Fruit fly (Drosophila melanogaster) S2 (cell line): ENCODE data around the gene p130CAS.

Experiments used
- CG8478 ChIP-seq: fragments of >200 bp; optimal IDR thresholded peaks from 2 replicates; lab custom pipeline; 2018
- CTCF ChIP-seq, 2 experiments: fragments of >200 bp; optimal IDR thresholded peaks; 2 replicates each; lab custom pipeline; 2018

DNA sequence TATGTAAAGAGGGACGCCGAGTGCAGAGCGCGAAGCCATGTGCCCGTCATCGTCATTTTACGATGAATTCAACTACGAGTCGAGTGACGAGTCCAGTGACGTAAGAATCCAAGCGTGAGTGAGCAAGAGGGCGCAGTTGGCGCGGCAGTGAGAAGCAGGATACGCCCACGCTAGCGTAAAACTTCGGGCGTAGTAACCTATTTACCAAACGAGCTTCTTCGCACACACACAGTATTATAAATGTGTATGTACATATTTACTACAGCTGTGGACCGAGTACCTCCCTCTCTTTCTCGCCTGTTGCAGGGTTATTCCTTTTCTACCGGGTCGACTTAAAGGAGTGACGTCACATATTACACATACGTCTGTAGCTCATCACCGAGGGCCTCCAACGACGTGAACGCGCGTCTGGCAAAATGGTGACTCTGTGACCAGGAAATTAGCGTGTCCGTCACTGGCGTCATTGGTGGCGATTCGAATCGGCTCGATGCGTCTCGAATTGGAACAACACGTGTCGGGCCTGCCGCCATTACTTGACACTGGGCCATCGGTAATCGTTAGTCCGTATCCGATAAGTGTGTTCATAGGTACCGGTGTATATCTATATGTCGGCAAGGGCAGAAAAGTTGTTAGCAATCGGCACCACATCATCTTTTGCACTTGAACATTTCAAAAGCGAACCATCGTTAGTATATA is 28.8 kb upstream of the p130CAS start:
- TF ChIP-seq CG8478 (lab: Kevin White, UChicago) (no peak), CTCF (optimal IDR thresholded peaks at IDR 0.05; lab: Kevin White, UChicago) (no peak)
